Fruit fly (Drosophila melanogaster) whole organism, pupa: ENCODE measurements around the gene barr.

Experiments used
- CG10348 ChIP-seq: fragments of 200-800 bp; sonication (Bioruptor generic); IDR thresholded peaks from 2 replicates; pipeline ENCODE4 v1.3.6; 2022; ENCODE audit warnings: missing biosample characterization, missing genetic modification characterization
- CG13204 ChIP-seq: fragments of 200-800 bp; sonication (Bioruptor generic); optimal IDR thresholded peaks from 2 replicates; lab custom pipeline; 2018; ENCODE audit warnings: missing biosample characterization, mild to moderate bottlenecking, missing genetic modification characterization, moderate library complexity
- CG34367 ChIP-seq: fragments of 200-800 bp; sonication (Bioruptor generic); optimal IDR thresholded peaks from 2 replicates; lab custom pipeline; 2018; ENCODE audit warnings: missing biosample characterization, mild to moderate bottlenecking, missing genetic modification characterization
- CG4496 ChIP-seq: fragments of 200-800 bp; sonication (Bioruptor generic); IDR thresholded peaks from 3 replicates; pipeline ENCODE4 v1.3.6; 2022; ENCODE audit warnings: missing biosample characterization, missing genetic modification characterization
- D1 ChIP-seq: fragments of 200-800 bp; sonication (Bioruptor generic); optimal IDR thresholded peaks from 2 replicates; lab custom pipeline; 2018; ENCODE audit warnings: missing biosample characterization, mild to moderate bottlenecking, missing genetic modification characterization, moderate library complexity
- EcR ChIP-seq: fragments of 200-800 bp; sonication (Bioruptor generic); optimal IDR thresholded peaks from 3 replicates; lab custom pipeline; 2019; ENCODE audit warnings: missing biosample characterization, missing genetic modification characterization, mild to moderate bottlenecking, moderate library complexity, missing genetic modification reagents
- Pif1A ChIP-seq: fragments of 200-800 bp; sonication (Bioruptor generic); optimal IDR thresholded peaks from 3 replicates; lab custom pipeline; 2016; ENCODE audit warnings: missing biosample characterization, missing genetic modification characterization
- gl ChIP-seq: fragments of 200-800 bp; sonication (Bioruptor generic); optimal IDR thresholded peaks from 2 replicates; lab custom pipeline; 2018; ENCODE audit warnings: missing biosample characterization, mild to moderate bottlenecking, missing genetic modification characterization
- rn ChIP-seq: fragments of 200-800 bp; sonication (Bioruptor generic); IDR thresholded peaks from 2 replicates; pipeline ENCODE4 v1.3.6; 2022; ENCODE audit warnings: missing biosample characterization, missing genetic modification characterization

DNA sequence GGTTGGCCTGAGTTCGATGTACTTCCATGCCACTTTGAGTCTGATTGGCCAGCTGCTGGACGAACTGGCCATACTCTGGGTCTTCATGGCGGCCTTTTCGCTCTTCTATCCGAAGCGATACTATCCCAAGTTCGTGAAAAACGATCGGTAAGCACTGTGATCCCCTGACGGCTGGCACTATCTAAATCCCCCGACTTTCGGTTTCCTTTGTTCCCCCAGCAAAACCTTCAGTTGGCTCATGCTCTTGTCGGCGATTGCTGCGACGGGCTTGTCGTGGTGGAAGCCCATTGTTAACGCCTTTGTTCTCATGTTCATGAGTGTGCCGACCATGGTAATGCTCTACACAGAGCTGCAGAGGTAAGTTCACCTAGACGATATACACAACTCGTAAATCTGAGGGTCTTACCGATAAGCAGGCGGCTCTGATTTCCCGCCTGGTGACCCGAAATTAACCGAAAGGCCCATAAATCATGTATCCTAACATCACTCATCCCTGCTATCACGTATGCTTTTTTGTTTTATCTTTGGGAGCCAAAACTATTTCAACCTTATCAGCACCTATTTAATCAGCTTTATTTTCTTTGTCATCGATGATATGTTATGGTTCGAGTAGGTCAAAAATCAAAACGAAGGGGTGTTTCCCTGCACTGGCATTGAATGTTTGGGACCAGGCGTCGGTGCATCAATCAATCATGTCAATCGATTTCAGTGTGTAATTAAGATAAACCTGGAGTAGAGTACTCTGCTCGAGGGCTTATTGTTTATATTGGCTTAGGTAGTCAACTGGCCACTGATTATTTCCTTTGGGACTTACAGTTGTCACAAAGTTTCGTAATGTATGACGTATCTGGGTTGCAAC, 8.2 kb upstream of the barr start:
- TF ChIP-seq Pif1A (GFP tag; lab: Kevin White, UChicago) (no peak), gl (no peak), D1 (no peak), CG4496 (GFP tag; lab: Robert Waterston, UW) (no peak), EcR (GFP tag; lab: Kevin White, UChicago) (peak; percentile 87), CG13204 (GFP tag; lab: Kevin White, UChicago) (no peak), CG10348 (GFP tag; lab: Robert Waterston, UW) (no peak), CG34367 (tag; lab: Kevin White, UChicago) (no peak), rn (GFP tag; lab: Robert Waterston, UW) (no peak)
